In the genomic region with DNA sequence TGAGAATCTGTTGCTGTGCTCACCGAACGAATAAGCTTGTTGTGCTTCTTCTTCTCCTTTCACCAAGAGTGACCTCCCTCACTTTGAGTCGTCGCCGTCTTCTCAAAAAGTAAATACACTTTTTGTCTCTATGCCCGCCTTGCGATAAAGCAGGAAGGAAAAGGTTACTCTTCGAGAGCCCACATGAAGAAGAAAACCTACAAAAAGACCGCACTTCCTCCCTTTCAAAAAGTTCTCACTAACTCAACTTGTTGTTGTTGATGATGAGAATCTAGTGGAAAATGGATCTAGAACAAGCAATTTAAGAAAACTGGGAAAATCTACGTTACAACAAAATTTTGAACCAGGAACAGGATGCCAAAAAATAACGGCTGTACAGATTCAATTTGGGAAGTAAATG, we compare ENCODE assay signal across 2 worm cellular contexts.
TF ChIP-seq lines count a peak whose summit lies in the region.

A gene (minus strand): TSS at position 101 of the 400 bp plus-strand sequence.

TF ChIP-seq in whole organism, L1 larva, 84 proteins besides CTCF, POLR2A, EP300 and RAD21:
- no peak for TF ChIP-seq nhr-71 (tag; optimal IDR thresholded peaks at IDR 0.05; lab: Kevin White, UChicago)
- no peak for TF ChIP-seq unc-130 (tag; optimal IDR thresholded peaks at IDR 0.05; lab: Kevin White, UChicago)
- TF ChIP-seq unc-86 (tag; optimal IDR thresholded peaks at IDR 0.05; lab: Kevin White, UChicago), result no peak
- TF ChIP-seq lin-14 (GFP tag; optimal IDR thresholded peaks at IDR 0.05; lab: Kevin White, UChicago), result peak; percentile 7
- TF ChIP-seq Y116A8C.19 (tag; optimal IDR thresholded peaks at IDR 0.05; lab: Kevin White, UChicago; ENCODE audit: borderline replicate concordance), result no peak
- TF ChIP-seq isw-1 (GFP tag; IDR thresholded peaks at IDR 0.05; lab: Robert Waterston, UW), result no peak
- TF ChIP-seq unc-30 (tag; optimal IDR thresholded peaks at IDR 0.05; lab: Kevin White, UChicago), result no peak
- no peak for TF ChIP-seq aha-1 (tag; optimal IDR thresholded peaks at IDR 0.05; lab: Kevin White, UChicago)
- no peak for TF ChIP-seq lsy-2 (tag; optimal IDR thresholded peaks at IDR 0.05; lab: Kevin White, UChicago)
- no peak for TF ChIP-seq nhr-76 (tag; optimal IDR thresholded peaks at IDR 0.05; lab: Kevin White, UChicago)
- no peak for TF ChIP-seq fkh-4 (tag; optimal IDR thresholded peaks at IDR 0.05; lab: Kevin White, UChicago; ENCODE audit: borderline replicate concordance)
- TF ChIP-seq fkh-10 (GFP tag; optimal IDR thresholded peaks at IDR 0.05; lab: Kevin White, UChicago), result peak; percentile 49
- TF ChIP-seq vab-15 (tag; optimal IDR thresholded peaks at IDR 0.05; lab: Kevin White, UChicago), result no peak
- no peak for TF ChIP-seq irx-1 (tag; optimal IDR thresholded peaks at IDR 0.05; lab: Kevin White, UChicago)

TF ChIP-seq in whole organism, L4 larva, 104 proteins besides CTCF, POLR2A, EP300 and RAD21:
- TF ChIP-seq fkh-10 (GFP tag; optimal IDR thresholded peaks at IDR 0.05; lab: Kevin White, UChicago), result peak; percentile 15
- no peak for TF ChIP-seq snpc-4 (tag; optimal IDR thresholded peaks at IDR 0.05; lab: Kevin White, UChicago)
